Worm (Caenorhabditis elegans) whole organism, L4/young adult: ENCODE data around the gene F38H4.6.

Experiments
- dao-5 ChIP-seq: sonication (generic microtip); optimal IDR thresholded peaks from 2 replicates; lab custom pipeline; 2016; ENCODE audit warnings: missing genotype, missing genetic modification characterization, moderate library complexity, missing compliant biosample characterization
- him-1 ChIP-seq: sonication (generic microtip); optimal IDR thresholded peaks from 2 replicates; lab custom pipeline; 2016; ENCODE audit warnings: missing genotype, missing genetic modification reagents, missing genetic modification characterization, missing compliant biosample characterization

- TF ChIP-seq him-1 (tag; lab: Kevin White, UChicago) (no peak), dao-5 (no peak)
Measured at ce11 chrIV:11842121-11842520, 5.5 kb downstream of the F38H4.6 start, which contains the start of gene F38H4.3.
